Fruit fly (Drosophila melanogaster) whole organism, embryonic: ENCODE results near the gene Bub1.

ENCODE experiments used
- Abd-B ChIP-seq: fragments of 200-800 bp; sonication (Bioruptor generic); optimal IDR thresholded peaks from 2 replicates; lab custom pipeline; 2018; ENCODE audit warnings: missing biosample characterization, mild to moderate bottlenecking, missing genetic modification characterization, moderate library complexity
- Blimp-1 ChIP-seq: fragments of 200-800 bp; sonication (Bioruptor generic); optimal IDR thresholded peaks from 3 replicates; lab custom pipeline; 2018; ENCODE audit warnings: missing biosample characterization, missing genetic modification characterization, mild to moderate bottlenecking, moderate library complexity, missing genetic modification reagents
- CG14710 ChIP-seq: fragments of 200-800 bp; sonication (Bioruptor generic); optimal IDR thresholded peaks from 3 replicates; lab custom pipeline; 2019; ENCODE audit warnings: missing biosample characterization, mild to moderate bottlenecking, missing genetic modification characterization, moderate library complexity
- CG1647 ChIP-seq: fragments of 200-800 bp; sonication (Bioruptor generic); optimal IDR thresholded peaks from 3 replicates; lab custom pipeline; 2016; ENCODE audit warnings: missing biosample characterization, missing genetic modification characterization
- CG1792 ChIP-seq: fragments of 200-800 bp; sonication (Bioruptor generic); optimal IDR thresholded peaks from 2 replicates; lab custom pipeline; 2016; ENCODE audit warnings: missing biosample characterization, missing genetic modification characterization
- CG18011 ChIP-seq: fragments of 200-800 bp; sonication (Bioruptor generic); optimal IDR thresholded peaks from 2 replicates; lab custom pipeline; 2017; ENCODE audit warnings: missing biosample characterization, missing genetic modification characterization, mild to moderate bottlenecking, moderate library complexity, missing genotype
- CG2199 ChIP-seq: fragments of 200-800 bp; sonication (Bioruptor generic); IDR thresholded peaks from 3 replicates; pipeline ENCODE4 v1.3.6; 2022; ENCODE audit warnings: missing biosample characterization, missing genetic modification characterization
- CG34422 ChIP-seq: fragments of 200-800 bp; sonication (Bioruptor generic); IDR thresholded peaks from 3 replicates; pipeline ENCODE4 v1.3.6; 2022; ENCODE audit warnings: missing biosample characterization, missing genetic modification characterization
- CG4424 ChIP-seq: fragments of 200-800 bp; sonication (Bioruptor generic); optimal IDR thresholded peaks from 3 replicates; lab custom pipeline; 2016; ENCODE audit warnings: missing biosample characterization, missing genetic modification characterization
- CG6689 ChIP-seq: fragments of 200-800 bp; sonication (Bioruptor generic); IDR thresholded peaks from 2 replicates; pipeline ENCODE4 v1.3.6; 2022; ENCODE audit warnings: missing biosample characterization, missing genetic modification characterization
- CG7928 ChIP-seq: fragments of 200-800 bp; sonication (Bioruptor generic); optimal IDR thresholded peaks from 2 replicates; lab custom pipeline; 2017; ENCODE audit warnings: missing biosample characterization, mild to moderate bottlenecking, missing genetic modification characterization
- CG7963 ChIP-seq: fragments of 200-800 bp; sonication (Bioruptor generic); IDR thresholded peaks from 3 replicates; pipeline ENCODE4 v1.3.6; 2022; ENCODE audit warnings: missing biosample characterization, missing genetic modification characterization; ENCODE audit not compliant: partially characterized antibody
- CG8281 ChIP-seq: fragments of 200-800 bp; sonication (Bioruptor generic); optimal IDR thresholded peaks from 2 replicates; lab custom pipeline; 2018; ENCODE audit warnings: missing biosample characterization, mild to moderate bottlenecking, missing genetic modification characterization, moderate library complexity
- CG8359 ChIP-seq: fragments of 200-800 bp; sonication (Bioruptor generic); optimal IDR thresholded peaks from 2 replicates; lab custom pipeline; 2017; ENCODE audit warnings: missing biosample characterization, mild to moderate bottlenecking, missing genetic modification characterization, borderline replicate concordance
- CG8478 ChIP-seq: fragments of >200 bp; optimal IDR thresholded peaks from 2 replicates; lab custom pipeline; 2018
- Dad ChIP-seq: fragments of 200-800 bp; sonication (Bioruptor generic); optimal IDR thresholded peaks from 3 replicates; lab custom pipeline; 2016; ENCODE audit warnings: missing biosample characterization, missing genetic modification characterization
- Dfd ChIP-seq, 2 experiments: fragments of >200 bp; optimal IDR thresholded peaks; 2 replicates each; lab custom pipeline; 2017; ENCODE audit warnings: missing biosample characterization in 2 of 2, missing genetic modification characterization in 2 of 2
- Doc2 ChIP-seq: fragments of 200-800 bp; sonication (Bioruptor generic); IDR thresholded peaks from 2 replicates; pipeline ENCODE4 v1.3.6; 2022; ENCODE audit warnings: missing biosample characterization, missing genetic modification characterization
- Gsc ChIP-seq: fragments of 200-800 bp; sonication (Bioruptor generic); IDR thresholded peaks from 2 replicates; pipeline ENCODE4 v1.3.6; 2022; ENCODE audit warnings: missing biosample characterization, missing genetic modification characterization
- HHEX ChIP-seq: fragments of 200-800 bp; sonication (Bioruptor generic); optimal IDR thresholded peaks from 3 replicates; lab custom pipeline; 2017; ENCODE audit warnings: missing biosample characterization, mild to moderate bottlenecking, missing genetic modification characterization, missing genetic modification reagents
- HmgD ChIP-seq: fragments of 200-800 bp; sonication (Bioruptor generic); optimal IDR thresholded peaks from 3 replicates; lab custom pipeline; 2016; ENCODE audit warnings: missing biosample characterization, missing genetic modification characterization
- Hsf ChIP-seq: fragments of 200-800 bp; sonication (Bioruptor generic); optimal IDR thresholded peaks from 3 replicates; lab custom pipeline; 2016; ENCODE audit warnings: missing biosample characterization, missing genetic modification characterization
- MTF-1 ChIP-seq: fragments of 200-800 bp; sonication (Bioruptor generic); optimal IDR thresholded peaks from 2 replicates; lab custom pipeline; 2018; ENCODE audit warnings: missing biosample characterization, mild to moderate bottlenecking, missing genetic modification characterization, borderline replicate concordance
- Mrtf ChIP-seq: fragments of 200-800 bp; sonication (Bioruptor generic); IDR thresholded peaks from 3 replicates; pipeline ENCODE4 v1.3.6; 2022; ENCODE audit warnings: missing biosample characterization, missing genetic modification characterization
- Nf-YB ChIP-seq: fragments of 200-800 bp; sonication (Bioruptor generic); optimal IDR thresholded peaks from 3 replicates; lab custom pipeline; 2019; ENCODE audit warnings: missing biosample characterization, mild to moderate bottlenecking, missing genetic modification characterization, moderate library complexity
- Optix ChIP-seq: fragments of 200-800 bp; sonication (Bioruptor generic); IDR thresholded peaks from 3 replicates; pipeline ENCODE4 v1.3.6; 2022; ENCODE audit warnings: missing biosample characterization, missing genetic modification characterization
- Sin3A ChIP-seq: fragments of >200 bp; optimal IDR thresholded peaks from 2 replicates; lab custom pipeline; 2018
- Tbp ChIP-seq: fragments of >200 bp; optimal IDR thresholded peaks from 2 replicates; lab custom pipeline; 2018; ENCODE audit warnings: missing biosample characterization, missing genetic modification characterization
- bowl ChIP-seq: fragments of 200-800 bp; sonication (Bioruptor generic); IDR thresholded peaks from 2 replicates; pipeline ENCODE4 v1.3.6; 2022; ENCODE audit warnings: missing biosample characterization, missing genetic modification characterization
- btn ChIP-seq: fragments of 200-800 bp; sonication (Bioruptor generic); optimal IDR thresholded peaks from 2 replicates; lab custom pipeline; 2016; ENCODE audit warnings: missing biosample characterization, missing genetic modification characterization
- cas ChIP-seq: fragments of 200-800 bp; sonication (Bioruptor generic); IDR thresholded peaks from 2 replicates; pipeline ENCODE4 v1.3.6; 2022; ENCODE audit warnings: missing biosample characterization, missing genetic modification characterization
- caup ChIP-seq: fragments of 200-800 bp; sonication (Bioruptor generic); optimal IDR thresholded peaks from 3 replicates; lab custom pipeline; 2017; ENCODE audit warnings: missing biosample characterization, mild to moderate bottlenecking, missing genetic modification characterization, moderate library complexity; ENCODE audit not compliant: severe bottlenecking
- crol ChIP-seq: fragments of 200-800 bp; sonication (Bioruptor generic); IDR thresholded peaks from 2 replicates; pipeline ENCODE4 v1.3.6; 2022; ENCODE audit warnings: missing biosample characterization, missing genetic modification characterization
- gce ChIP-seq: fragments of 200-800 bp; sonication (Bioruptor generic); IDR thresholded peaks from 3 replicates; pipeline ENCODE4 v1.3.6; 2022; ENCODE audit warnings: missing biosample characterization, missing genetic modification characterization
- grau ChIP-seq: fragments of 200-800 bp; optimal IDR thresholded peaks from 3 replicates; lab custom pipeline; 2019; ENCODE audit warnings: missing biosample characterization, mild to moderate bottlenecking, missing genetic modification characterization, moderate library complexity
- ham ChIP-seq: fragments of 200-800 bp; sonication (Bioruptor generic); IDR thresholded peaks from 2 replicates; pipeline ENCODE4 v1.3.6; 2022; ENCODE audit warnings: missing biosample characterization, missing genetic modification characterization
- kay ChIP-seq: fragments of 200-800 bp; sonication (Bioruptor generic); optimal IDR thresholded peaks from 2 replicates; lab custom pipeline; 2016; ENCODE audit warnings: missing biosample characterization, missing genetic modification characterization
- lab ChIP-seq: fragments of 200-800 bp; sonication (Bioruptor generic); optimal IDR thresholded peaks from 3 replicates; lab custom pipeline; 2017; ENCODE audit warnings: missing biosample characterization, missing genetic modification characterization, mild to moderate bottlenecking, moderate library complexity, missing genetic modification reagents
- nerfin-2 ChIP-seq: fragments of 200-800 bp; sonication (Bioruptor generic); IDR thresholded peaks from 2 replicates; pipeline ENCODE4 v1.3.6; 2022; ENCODE audit warnings: missing biosample characterization, missing genetic modification characterization; ENCODE audit not compliant: partially characterized antibody
- pita ChIP-seq: fragments of 200-800 bp; sonication (Bioruptor generic); optimal IDR thresholded peaks from 2 replicates; lab custom pipeline; 2017; ENCODE audit warnings: missing biosample characterization, mild to moderate bottlenecking, missing genetic modification characterization
- pnt ChIP-seq: fragments of 200-800 bp; sonication (Bioruptor generic); optimal IDR thresholded peaks from 3 replicates; lab custom pipeline; 2016; ENCODE audit warnings: missing biosample characterization, missing genetic modification characterization
- row ChIP-seq: fragments of 200-800 bp; sonication (Bioruptor generic); IDR thresholded peaks from 3 replicates; pipeline ENCODE4 v1.3.6; 2022; ENCODE audit warnings: missing biosample characterization, missing genetic modification characterization
- schlank ChIP-seq: fragments of 200-800 bp; sonication (Bioruptor generic); optimal IDR thresholded peaks from 2 replicates; lab custom pipeline; 2018; ENCODE audit warnings: missing biosample characterization, mild to moderate bottlenecking, missing genetic modification characterization
- sisA ChIP-seq: fragments of 200-800 bp; sonication (Bioruptor generic); IDR thresholded peaks from 2 replicates; pipeline ENCODE4 v1.3.6; 2022; ENCODE audit warnings: missing biosample characterization, missing genetic modification characterization
- slou ChIP-seq: fragments of 200-800 bp; sonication (Bioruptor generic); optimal IDR thresholded peaks from 3 replicates; lab custom pipeline; 2016; ENCODE audit warnings: missing biosample characterization, missing genetic modification characterization
- sob ChIP-seq: fragments of 200-800 bp; sonication (Bioruptor generic); IDR thresholded peaks from 2 replicates; pipeline ENCODE4 v1.3.6; 2022; ENCODE audit warnings: missing biosample characterization, missing genetic modification characterization
- sqz ChIP-seq: fragments of 200-800 bp; sonication (Bioruptor generic); optimal IDR thresholded peaks from 3 replicates; lab custom pipeline; 2018; ENCODE audit warnings: missing biosample characterization, mild to moderate bottlenecking, missing genetic modification characterization
- stc ChIP-seq: fragments of 200-800 bp; sonication (Bioruptor generic); IDR thresholded peaks from 2 replicates; pipeline ENCODE4 v1.3.6; 2022; ENCODE audit warnings: missing biosample characterization, missing genetic modification characterization
- tx ChIP-seq: fragments of 200-800 bp; sonication (Bioruptor generic); optimal IDR thresholded peaks from 2 replicates; lab custom pipeline; 2016; ENCODE audit warnings: missing biosample characterization, missing genetic modification characterization
- vvl ChIP-seq: fragments of 200-800 bp; sonication (Bioruptor generic); IDR thresholded peaks from 2 replicates; pipeline ENCODE4 v1.3.6; 2022; ENCODE audit warnings: missing biosample characterization, missing genetic modification characterization

The Bub1 gene

DNA sequence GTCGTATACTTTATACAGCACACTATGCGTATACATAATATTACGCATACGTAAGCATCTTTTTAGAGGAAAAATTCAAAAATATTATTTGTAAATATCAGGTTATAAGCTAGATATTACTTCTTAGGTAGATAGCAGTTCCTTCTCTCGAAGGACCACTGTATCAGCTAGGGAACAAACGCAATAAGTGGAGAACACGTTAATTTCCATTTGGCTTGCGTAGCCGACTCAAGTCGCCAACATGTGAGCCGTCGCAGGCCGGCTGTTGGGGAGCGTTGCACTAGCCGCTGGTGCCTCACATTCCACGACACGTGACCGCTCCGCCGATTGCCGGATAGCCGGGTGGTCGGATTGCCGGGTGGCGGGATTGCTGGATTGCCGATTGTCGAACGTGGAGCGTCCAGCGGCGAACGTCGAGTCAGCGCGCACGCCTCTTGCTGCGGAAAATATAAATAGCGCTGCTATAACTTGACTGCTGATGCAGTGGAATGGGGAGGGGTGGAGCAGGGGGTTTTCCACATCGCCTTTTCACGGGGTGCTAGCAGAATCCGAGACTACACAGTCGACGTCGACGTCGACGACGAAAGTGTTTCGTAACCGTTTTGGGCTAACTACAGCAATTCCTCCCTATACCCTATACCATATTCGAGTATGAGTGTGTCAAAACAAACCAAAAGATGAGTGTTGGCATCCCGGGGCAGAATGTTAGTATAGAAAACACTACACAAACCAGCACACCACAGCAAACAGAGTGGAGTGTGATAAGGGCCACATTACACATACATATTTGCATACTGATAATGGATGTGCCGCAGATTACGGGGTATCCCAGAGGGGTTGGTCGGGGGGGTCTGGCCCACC lies 24.6 kb downstream of the Bub1 start (continued):
- 0 out of 2 replicates have a peak, but pooled peaks have one; percentile 11 for TF ChIP-seq ham
- no peak for TF ChIP-seq CG4424 (GFP tag; lab: Kevin White, UChicago)
- TF ChIP-seq cas (GFP tag; lab: Robert Waterston, UW), result no peak
- TF ChIP-seq slou (GFP tag; lab: Kevin White, UChicago), result no peak
- no peak for TF ChIP-seq sqz
- TF ChIP-seq CG14710, result peak; percentile 10
- no peak for TF ChIP-seq stc (GFP tag; lab: Robert Waterston, UW)
- no peak for TF ChIP-seq Nf-YB (GFP tag; lab: Kevin White, UChicago)
- TF ChIP-seq CG1647 (GFP tag; lab: Kevin White, UChicago), result no peak
- peak; percentile 28 for TF ChIP-seq grau (tag; lab: Kevin White, UChicago)
- no peak for TF ChIP-seq Gsc (GFP tag; lab: Robert Waterston, UW)
- TF ChIP-seq caup, result no peak
- peak; percentile 23 for TF ChIP-seq Blimp-1 (GFP tag; lab: Kevin White, UChicago)
- TF ChIP-seq CG7963 (GFP tag; lab: Robert Waterston, UW), result no peak
- no peak for TF ChIP-seq sisA (GFP tag; lab: Robert Waterston, UW)
- no peak for TF ChIP-seq Sin3A
- no peak for TF ChIP-seq Dad (GFP tag; lab: Kevin White, UChicago)
- no peak for TF ChIP-seq Doc2 (GFP tag; lab: Robert Waterston, UW)
- no peak for TF ChIP-seq CG18011 (GFP tag; lab: Kevin White, UChicago)
- no peak; the same call in 2 of the 3 replicates for TF ChIP-seq row (GFP tag; lab: Robert Waterston, UW)
- TF ChIP-seq gce (GFP tag; lab: Robert Waterston, UW), result 0 out of 3 replicates have a peak, but pooled peaks have one; percentile 16
- no peak for TF ChIP-seq schlank
- no peak for TF ChIP-seq nerfin-2 (GFP tag; lab: Robert Waterston, UW)
- peak; percentile 69 for TF ChIP-seq lab (GFP tag; lab: Kevin White, UChicago)
- TF ChIP-seq CG2199, result no peak
- TF ChIP-seq HHEX (GFP tag; lab: Kevin White, UChicago), result peak; percentile 35
- TF ChIP-seq pnt, result no peak
- TF ChIP-seq kay (GFP tag; lab: Kevin White, UChicago), result peak; percentile 41
- TF ChIP-seq crol (GFP tag; lab: Robert Waterston, UW), result peak; percentile 55
- TF ChIP-seq btn, result no peak
- no peak for TF ChIP-seq Mrtf (GFP tag; lab: Robert Waterston, UW)
- TF ChIP-seq HmgD, result no peak
- TF ChIP-seq bowl (GFP tag; lab: Robert Waterston, UW), result no peak
- TF ChIP-seq MTF-1 (GFP tag; lab: Kevin White, UChicago), result peak; percentile 45
- TF ChIP-seq CG8478 (lab: Kevin White, UChicago), result peak; percentile 47
- peak; percentile 97 for TF ChIP-seq CG8281
- no peak for TF ChIP-seq Abd-B
- no peak for TF ChIP-seq sob (GFP tag; lab: Robert Waterston, UW)
- TF ChIP-seq tx, result no peak
- no peak for TF ChIP-seq Tbp (GFP tag; lab: Kevin White, UChicago)
- peak; percentile 23 for TF ChIP-seq CG8359 (GFP tag; lab: Kevin White, UChicago)
- TF ChIP-seq CG7928 (GFP tag; lab: Kevin White, UChicago), result no peak
- no peak; the same call in 1 of the 2 replicates for TF ChIP-seq CG6689 (GFP tag; lab: Robert Waterston, UW)
- TF ChIP-seq CG1792, result no peak
- no peak for TF ChIP-seq pita
- TF ChIP-seq Optix (GFP tag; lab: Robert Waterston, UW), result no peak
- no peak for TF ChIP-seq Hsf
- TF ChIP-seq Dfd (GFP tag; optimal IDR thresholded peaks at IDR 0.05; lab: Kevin White, UChicago), result no peak
- no peak for TF ChIP-seq CG34422 (GFP tag; lab: Robert Waterston, UW)
- TF ChIP-seq vvl (GFP tag; lab: Robert Waterston, UW), result peak; percentile 9; the same call in 1 of the 2 replicates
